Worm (Caenorhabditis elegans): Measurements from ENCODE around the gene vha-20.

DNA sequence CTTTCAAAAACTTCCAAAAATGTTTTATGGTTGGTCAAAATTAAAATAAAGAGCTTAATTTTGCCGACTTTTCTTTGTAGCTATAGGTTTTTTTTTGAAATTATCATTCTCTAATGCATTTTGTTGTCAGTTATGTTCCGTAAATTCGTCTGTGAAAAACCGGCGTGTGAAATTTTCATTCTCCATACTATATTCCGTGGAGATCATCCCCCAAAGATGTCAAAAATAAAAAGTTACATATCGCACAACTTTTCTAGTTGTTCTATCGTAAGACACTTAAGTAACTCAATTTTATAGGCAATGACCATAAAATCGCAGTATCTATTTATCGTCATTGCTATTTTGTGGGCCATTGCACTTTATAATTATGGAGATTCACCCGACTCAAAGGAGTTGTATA, 14.4 kb upstream of the vha-20 start, which contains the start of gene C37E2.10:
- no peak for TF ChIP-seq ets-4 (GFP tag; optimal IDR thresholded peaks at IDR 0.05)
- no peak for TF ChIP-seq ama-1 (optimal IDR thresholded peaks at IDR 0.05)
- no peak for TF ChIP-seq ama-1 (GFP tag; optimal IDR thresholded peaks at IDR 0.05)
- no peak for TF ChIP-seq cebp-2 (GFP tag; IDR thresholded peaks at IDR 0.05)
- no peak for TF ChIP-seq rec-8 (tag; optimal IDR thresholded peaks at IDR 0.05)
- TF ChIP-seq hlh-26 (GFP tag; conservative IDR thresholded peaks at IDR 0.05), result no peak
- TF ChIP-seq pha-4 (tag; optimal IDR thresholded peaks at IDR 0.05), result no peak
- no peak for TF ChIP-seq let-526 (GFP tag; IDR thresholded peaks at IDR 0.05)
- no peak for TF ChIP-seq unc-62 (GFP tag; optimal IDR thresholded peaks at IDR 0.05)
- no peak for TF ChIP-seq Y53F4B.3 (GFP tag; IDR thresholded peaks at IDR 0.05)
- no peak for TF ChIP-seq lin-35 (GFP tag; optimal IDR thresholded peaks at IDR 0.05)
- no peak for TF ChIP-seq atf-7 (tag; optimal IDR thresholded peaks at IDR 0.05)
- TF ChIP-seq ztf-26 (tag; optimal IDR thresholded peaks at IDR 0.05), result no peak

Data from whole organism, young adult.